Fruit fly (Drosophila melanogaster) whole organism: ENCODE results near the gene CG7166.

Source experiments
- CG8478 ChIP-seq: fragments of >200 bp; optimal IDR thresholded peaks from 2 replicates; lab custom pipeline; 2018; ENCODE audit warnings: inconsistent platforms
- Dll ChIP-seq: fragments of >200 bp; optimal IDR thresholded peaks from 2 replicates; lab custom pipeline; 2017

DNA sequence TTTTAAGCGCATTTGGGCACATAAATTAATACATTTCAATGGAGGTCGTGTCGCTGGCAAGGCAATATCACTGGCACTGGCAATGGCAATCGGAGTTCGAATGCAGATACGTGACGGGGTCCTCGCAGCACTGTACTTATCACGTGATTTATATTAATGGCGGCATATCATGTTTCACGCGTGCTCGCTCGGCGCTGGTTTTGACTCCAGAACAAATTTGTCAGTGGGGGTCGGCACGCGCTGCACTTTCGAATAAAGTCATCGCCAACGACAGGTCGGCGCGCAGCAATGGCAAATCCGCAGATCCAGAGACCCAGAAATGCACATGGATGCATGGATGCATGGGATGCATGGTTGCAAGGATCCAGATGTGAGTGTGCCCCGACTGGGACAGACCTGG lies 34.2 kb downstream of the CG7166 start:
- TF ChIP-seq Dll (lab: Kevin White, UChicago), result no peak
- TF ChIP-seq CG8478, result no peak
